Worm (Caenorhabditis elegans) whole organism, young adult: ENCODE data around the gene Y38C1BA.1.

ENCODE experiments used
- B0035.1 ChIP-seq: sonication (generic microtip); optimal IDR thresholded peaks from 2 replicates; lab custom pipeline; 2016; ENCODE audit warnings: missing genetic modification characterization, mild to moderate bottlenecking, missing compliant biosample characterization, missing genotype, missing genetic modification reagents
- B0336.3 ChIP-seq: fragments of 200-800 bp; sonication (Bioruptor generic); IDR thresholded peaks from 2 replicates; pipeline ENCODE4 v1.3.6; 2022; ENCODE audit warnings: missing genetic modification characterization, missing compliant biosample characterization
- C06A6.2 ChIP-seq: fragments of 200-800 bp; sonication (Bioruptor generic); conservative IDR thresholded peaks from 2 replicates; pipeline ENCODE4 v1.3.6; 2022; ENCODE audit warnings: missing genetic modification characterization, missing compliant biosample characterization
- D2030.7 ChIP-seq: fragments of 200-800 bp; sonication (Bioruptor generic); IDR thresholded peaks from 2 replicates; pipeline ENCODE4 v1.3.6; 2022; ENCODE audit warnings: missing genetic modification reagents, missing genetic modification characterization, missing compliant biosample characterization
- F23B12.7 ChIP-seq: sonication (generic microtip); optimal IDR thresholded peaks from 2 replicates; lab custom pipeline; 2017; ENCODE audit warnings: missing genetic modification characterization, mild to moderate bottlenecking, missing compliant biosample characterization, antibody characterized with exemption, moderate library complexity; ENCODE audit not compliant: insufficient read depth
- F33H1.4 ChIP-seq: fragments of 200-800 bp; sonication (Bioruptor generic); IDR thresholded peaks from 2 replicates; pipeline ENCODE4 v1.3.6; 2022; ENCODE audit warnings: missing genetic modification reagents, missing genetic modification characterization, missing compliant biosample characterization
- F37B4.10 ChIP-seq: fragments of 200-800 bp; sonication (Bioruptor generic); IDR thresholded peaks from 2 replicates; pipeline ENCODE4 v1.3.6; 2022; ENCODE audit warnings: missing genetic modification characterization, missing compliant biosample characterization
- ZK185.1 ChIP-seq: sonication (generic microtip); optimal IDR thresholded peaks from 2 replicates; lab custom pipeline; 2016; ENCODE audit warnings: mild to moderate bottlenecking, missing genetic modification characterization, missing compliant biosample characterization; ENCODE audit not compliant: poor library complexity, severe bottlenecking
- atf-7 ChIP-seq: sonication (generic microtip); optimal IDR thresholded peaks from 2 replicates; lab custom pipeline; 2017; ENCODE audit warnings: mild to moderate bottlenecking, missing genetic modification characterization, missing compliant biosample characterization
- attf-6 ChIP-seq: fragments of 200-800 bp; sonication (Bioruptor generic); IDR thresholded peaks from 2 replicates; pipeline ENCODE4 v1.3.6; 2022; ENCODE audit warnings: missing genetic modification reagents, missing genetic modification characterization, missing compliant biosample characterization
- ceh-91 ChIP-seq: fragments of 200-800 bp; sonication (Bioruptor generic); IDR thresholded peaks from 2 replicates; pipeline ENCODE4 v1.3.6; 2022; ENCODE audit warnings: missing genetic modification reagents, missing genetic modification characterization, missing compliant biosample characterization
- chd-7 ChIP-seq: sonication (generic microtip); optimal IDR thresholded peaks from 2 replicates; lab custom pipeline; 2016; ENCODE audit warnings: mild to moderate bottlenecking, missing genetic modification characterization, moderate library complexity, missing compliant biosample characterization
- efl-1 ChIP-seq: fragments of 150-350 bp; optimal IDR thresholded peaks from 2 replicates; lab custom pipeline; 2014; ENCODE audit warnings: missing biosample characterization, missing genetic modification reagents, missing genetic modification characterization
- egl-44 ChIP-seq: fragments of 200-800 bp; sonication (Bioruptor generic); IDR thresholded peaks from 2 replicates; pipeline ENCODE4 v1.3.6; 2022; ENCODE audit warnings: missing genetic modification reagents, missing genetic modification characterization, missing compliant biosample characterization
- egrh-3 ChIP-seq: fragments of 200-800 bp; sonication (Bioruptor generic); IDR thresholded peaks from 2 replicates; pipeline ENCODE4 v1.3.6; 2022; ENCODE audit warnings: missing genetic modification reagents, missing genetic modification characterization, missing compliant biosample characterization
- ekl-4 ChIP-seq: fragments of 200-800 bp; sonication (Bioruptor generic); IDR thresholded peaks from 2 replicates; pipeline ENCODE4 v1.3.6; 2022; ENCODE audit warnings: missing genetic modification reagents, missing genetic modification characterization, missing compliant biosample characterization
- hlh-12 ChIP-seq: sonication (generic microtip); optimal IDR thresholded peaks from 2 replicates; lab custom pipeline; 2016; ENCODE audit warnings: missing genetic modification characterization, missing compliant biosample characterization
- hlh-26 ChIP-seq: fragments of 200-800 bp; sonication (Bioruptor generic); conservative IDR thresholded peaks from 2 replicates; pipeline ENCODE4 v1.3.6; 2022; ENCODE audit warnings: missing genetic modification reagents, missing genetic modification characterization, missing compliant biosample characterization
- hmg-1.2 ChIP-seq: fragments of 200-800 bp; sonication (Bioruptor generic); IDR thresholded peaks from 2 replicates; pipeline ENCODE4 v1.3.6; 2022; ENCODE audit warnings: missing genetic modification reagents, missing genetic modification characterization, missing compliant biosample characterization
- hrde-1 ChIP-seq: sonication (generic microtip); optimal IDR thresholded peaks from 2 replicates; lab custom pipeline; 2016; ENCODE audit warnings: missing genetic modification characterization, mild to moderate bottlenecking, missing compliant biosample characterization, moderate library complexity, missing genotype, missing genetic modification reagents, borderline replicate concordance
- hsf-1 ChIP-seq: fragments of 200-800 bp; sonication (Bioruptor generic); IDR thresholded peaks from 2 replicates; pipeline ENCODE4 v1.3.6; 2022; ENCODE audit warnings: missing genetic modification reagents, missing genetic modification characterization, missing compliant biosample characterization
- lin-26 ChIP-seq: fragments of 200-800 bp; sonication (Bioruptor generic); IDR thresholded peaks from 2 replicates; pipeline ENCODE4 v1.3.6; 2022; ENCODE audit warnings: missing genetic modification reagents, missing genetic modification characterization, missing compliant biosample characterization
- lin-40 ChIP-seq: sonication (generic microtip); optimal IDR thresholded peaks from 2 replicates; lab custom pipeline; 2016; ENCODE audit warnings: missing genetic modification characterization, mild to moderate bottlenecking, missing compliant biosample characterization, missing genotype, missing genetic modification reagents
- lin-54 ChIP-seq: fragments of 200-800 bp; sonication (Bioruptor generic); optimal IDR thresholded peaks from 2 replicates; lab custom pipeline; 2018; ENCODE audit warnings: mild to moderate bottlenecking, missing genetic modification characterization, missing compliant biosample characterization
- madf-10 ChIP-seq: sonication (generic microtip); optimal IDR thresholded peaks from 2 replicates; lab custom pipeline; 2016; ENCODE audit warnings: mild to moderate bottlenecking, missing genetic modification characterization, missing compliant biosample characterization
- madf-3 ChIP-seq: fragments of 200-800 bp; sonication (Bioruptor generic); IDR thresholded peaks from 2 replicates; pipeline ENCODE4 v1.3.6; 2022; ENCODE audit warnings: missing genetic modification reagents, missing genetic modification characterization, missing compliant biosample characterization
- madf-6 ChIP-seq: fragments of 200-800 bp; sonication (Bioruptor generic); IDR thresholded peaks from 2 replicates; pipeline ENCODE4 v1.3.6; 2022; ENCODE audit warnings: missing genetic modification reagents, missing genetic modification characterization, missing compliant biosample characterization
- mcd-1 ChIP-seq: fragments of 200-800 bp; sonication (Bioruptor generic); IDR thresholded peaks from 2 replicates; pipeline ENCODE4 v1.3.6; 2022; ENCODE audit warnings: missing genetic modification reagents, missing genetic modification characterization, missing compliant biosample characterization
- nfyb-1 ChIP-seq: fragments of 200-800 bp; sonication (Bioruptor generic); IDR thresholded peaks from 2 replicates; pipeline ENCODE4 v1.3.6; 2022; ENCODE audit warnings: missing genetic modification reagents, missing genetic modification characterization, missing compliant biosample characterization
- nhr-80 ChIP-seq: sonication (generic microtip); optimal IDR thresholded peaks from 2 replicates; lab custom pipeline; 2016; ENCODE audit warnings: missing genetic modification characterization, missing compliant biosample characterization
- pbrm-1 ChIP-seq: fragments of 200-800 bp; sonication (Bioruptor generic); IDR thresholded peaks from 2 replicates; pipeline ENCODE4 v1.3.6; 2022; ENCODE audit warnings: missing genetic modification reagents, missing genetic modification characterization, missing compliant biosample characterization
- rcor-1 ChIP-seq: fragments of 200-800 bp; sonication (Bioruptor generic); IDR thresholded peaks from 2 replicates; pipeline ENCODE4 v1.3.6; 2022; ENCODE audit warnings: missing genetic modification reagents, missing genetic modification characterization, missing compliant biosample characterization
- rec-8 ChIP-seq, 2 experiments: sonication (generic microtip); optimal IDR thresholded peaks; 2 replicates each; lab custom pipeline; 2016; ENCODE audit warnings: mild to moderate bottlenecking in 2 of 2, missing genetic modification characterization in 2 of 2, missing genetic modification reagents in 2 of 2, missing genotype in 2 of 2, missing biosample characterization in 1 of 2, missing compliant biosample characterization in 1 of 2, moderate library complexity in 1 of 2
- rpc-1 ChIP-seq, 2 experiments: fragments of 150-350 bp in 1 of 2; sonication (generic microtip) in 1 of 2; optimal IDR thresholded peaks; 2 replicates each; lab custom pipeline; 2014 to 2018; ENCODE audit warnings: missing biosample characterization in 1 of 2, missing genetic modification characterization in 1 of 2, missing genetic modification reagents in 1 of 2, missing genotype in 1 of 2
- snpc-1.1 ChIP-seq: sonication (generic microtip); optimal IDR thresholded peaks from 2 replicates; lab custom pipeline; 2017; ENCODE audit warnings: missing genetic modification characterization, mild to moderate bottlenecking, missing compliant biosample characterization, antibody characterized with exemption, moderate library complexity, missing genotype, missing genetic modification reagents; ENCODE audit not compliant: insufficient read depth
- snpc-3.4 ChIP-seq: sonication (generic microtip); optimal IDR thresholded peaks from 2 replicates; lab custom pipeline; 2017; ENCODE audit warnings: missing genetic modification characterization, mild to moderate bottlenecking, missing compliant biosample characterization, antibody characterized with exemption, moderate library complexity, missing genotype, missing genetic modification reagents
- snpc-4 ChIP-seq, 5 experiments: fragments of 150-350 bp in 1 of 5; sonication (generic microtip) in 4 of 5; optimal IDR thresholded peaks; 2 replicates each; lab custom pipeline; 2014 to 2018; ENCODE audit warnings: missing genetic modification characterization in 5 of 5, missing biosample characterization in 3 of 5, antibody characterized with exemption in 2 of 5, mild to moderate bottlenecking in 2 of 5, missing compliant biosample characterization in 2 of 5, missing genotype in 2 of 5, moderate library complexity in 2 of 5, missing genetic modification reagents in 1 of 5
- tbp1 ChIP-seq: fragments of 200-800 bp; sonication (Bioruptor generic); optimal IDR thresholded peaks from 2 replicates; lab custom pipeline; 2018; ENCODE audit warnings: mild to moderate bottlenecking, missing genetic modification characterization, missing compliant biosample characterization
- tbx-9 ChIP-seq: sonication (generic microtip); optimal IDR thresholded peaks from 2 replicates; lab custom pipeline; 2016; ENCODE audit warnings: borderline replicate concordance, missing genetic modification characterization, inconsistent platforms, missing compliant biosample characterization
- tlf-1 ChIP-seq: fragments of 200-800 bp; sonication (Bioruptor generic); optimal IDR thresholded peaks from 2 replicates; lab custom pipeline; 2018; ENCODE audit warnings: mild to moderate bottlenecking, missing genetic modification characterization, missing compliant biosample characterization
- unc-62 ChIP-seq: fragments of 150-350 bp; optimal IDR thresholded peaks from 2 replicates; lab custom pipeline; 2014; ENCODE audit warnings: missing biosample characterization, missing genetic modification reagents, missing genetic modification characterization
- xnd-1 ChIP-seq: sonication (generic microtip); optimal IDR thresholded peaks from 2 replicates; lab custom pipeline; 2016; ENCODE audit warnings: missing genotype, missing genetic modification reagents, missing genetic modification characterization, missing compliant biosample characterization
- zfh-2 ChIP-seq: fragments of 200-800 bp; sonication (Bioruptor generic); conservative IDR thresholded peaks from 2 replicates; pipeline ENCODE4 v1.3.6; 2022; ENCODE audit warnings: missing genetic modification reagents, missing genetic modification characterization, missing compliant biosample characterization
- ztf-18 ChIP-seq: sonication (generic microtip); optimal IDR thresholded peaks from 2 replicates; lab custom pipeline; 2016; ENCODE audit warnings: missing genotype, mild to moderate bottlenecking, missing genetic modification characterization, missing compliant biosample characterization
- ztf-22 ChIP-seq: fragments of 200-800 bp; sonication (Bioruptor generic); optimal IDR thresholded peaks from 2 replicates; lab custom pipeline; 2018; ENCODE audit warnings: mild to moderate bottlenecking, missing genetic modification characterization, moderate library complexity, missing compliant biosample characterization
- ztf-28 ChIP-seq: fragments of 200-800 bp; sonication (Bioruptor generic); IDR thresholded peaks from 2 replicates; pipeline ENCODE4 v1.3.6; 2022; ENCODE audit warnings: missing genetic modification reagents, missing genetic modification characterization, missing compliant biosample characterization

The Y38C1BA.1 gene

ce11 chrIV:1763452-1763851 is 40.3 kb downstream of the Y38C1BA.1 start:
- peak; percentile 56 for TF ChIP-seq lin-54 (GFP tag; lab: Kevin White, UChicago)
- peak; percentile 69 for TF ChIP-seq madf-6 (GFP tag; lab: Robert Waterston, UW)
- no peak for TF ChIP-seq hlh-26 (GFP tag; lab: Robert Waterston, UW)
- TF ChIP-seq hrde-1: no peak
- TF ChIP-seq F23B12.7 (tag; lab: Kevin White, UChicago): no peak
- TF ChIP-seq D2030.7 (GFP tag; lab: Robert Waterston, UW): peak; percentile 66; the same call in 1 of the 2 replicates
- TF ChIP-seq tlf-1 (GFP tag; lab: Kevin White, UChicago): peak; percentile 9
- TF ChIP-seq ZK185.1: no peak
- TF ChIP-seq snpc-3.4 (tag; lab: Kevin White, UChicago): peak; percentile 81
- TF ChIP-seq unc-62 (GFP tag; lab: Kevin White, UChicago): no peak
- TF ChIP-seq rpc-1 (optimal IDR thresholded peaks at IDR 0.05; lab: Kevin White, UChicago): no peak
- peak; percentile 7 for TF ChIP-seq rpc-1 (tag; optimal IDR thresholded peaks at IDR 0.05; lab: Kevin White, UChicago)
- peak; percentile 85 for TF ChIP-seq snpc-4 (GFP tag; optimal IDR thresholded peaks at IDR 0.05; lab: Kevin White, UChicago)
- TF ChIP-seq snpc-4 (tag; optimal IDR thresholded peaks at IDR 0.05; lab: Kevin White, UChicago): peak; percentile 78 to 98 (median 92)
- no peak for TF ChIP-seq C06A6.2 (GFP tag; lab: Robert Waterston, UW)
- TF ChIP-seq hlh-12: no peak
- TF ChIP-seq ekl-4: peak; percentile 62; the same call in 1 of the 2 replicates
- peak; percentile 58 for TF ChIP-seq xnd-1 (tag; lab: Kevin White, UChicago)
- TF ChIP-seq egrh-3: peak; percentile 90
- TF ChIP-seq lin-26 (GFP tag; lab: Robert Waterston, UW): peak; percentile 78
- no peak for TF ChIP-seq B0035.1 (tag; lab: Kevin White, UChicago)
- TF ChIP-seq pbrm-1 (GFP tag; lab: Robert Waterston, UW): peak; percentile 97
- no peak for TF ChIP-seq atf-7 (tag; lab: Kevin White, UChicago)
- no peak for TF ChIP-seq ztf-22 (GFP tag; lab: Kevin White, UChicago)
- no peak for TF ChIP-seq nhr-80 (tag; lab: Kevin White, UChicago)
- TF ChIP-seq hmg-1.2 (GFP tag; lab: Robert Waterston, UW): peak; percentile 84
- TF ChIP-seq ztf-28 (GFP tag; lab: Robert Waterston, UW): 0 out of 2 replicates have a peak, but pooled peaks have one; percentile 14
- peak; percentile 13 for TF ChIP-seq ztf-18 (tag; lab: Kevin White, UChicago)
- TF ChIP-seq madf-3 (GFP tag; lab: Robert Waterston, UW): 0 out of 2 replicates have a peak, but pooled peaks have one; percentile 25
- peak; percentile 89 for TF ChIP-seq snpc-1.1
- TF ChIP-seq hsf-1: peak; percentile 59
- peak; percentile 47 for TF ChIP-seq F33H1.4 (GFP tag; lab: Robert Waterston, UW)
- TF ChIP-seq egl-44 (GFP tag; lab: Robert Waterston, UW): no peak
- TF ChIP-seq efl-1: peak; percentile 38
- no peak for TF ChIP-seq tbx-9
- TF ChIP-seq lin-40 (tag; lab: Kevin White, UChicago): no peak
- peak; percentile 78 for TF ChIP-seq zfh-2 (GFP tag; lab: Robert Waterston, UW)
- TF ChIP-seq rec-8 (tag; optimal IDR thresholded peaks at IDR 0.05; lab: Kevin White, UChicago): peak in 1 of 2 experiments; percentile 15
- TF ChIP-seq chd-7 (tag; lab: Kevin White, UChicago): no peak
- no peak for TF ChIP-seq madf-10 (tag; lab: Kevin White, UChicago)
- peak; percentile 54 for TF ChIP-seq B0336.3
- no peak for TF ChIP-seq ceh-91 (GFP tag; lab: Robert Waterston, UW)
- peak; percentile 57; the same call in 1 of the 2 replicates for TF ChIP-seq nfyb-1 (GFP tag; lab: Robert Waterston, UW)
- TF ChIP-seq rcor-1 (GFP tag; lab: Robert Waterston, UW): peak; percentile 73
- TF ChIP-seq F37B4.10: no peak
- peak; percentile 90 for TF ChIP-seq attf-6 (GFP tag; lab: Robert Waterston, UW)
- peak; percentile 82 for TF ChIP-seq mcd-1 (GFP tag; lab: Robert Waterston, UW)
- TF ChIP-seq tbp1 (GFP tag; lab: Kevin White, UChicago): peak; percentile 47
